Fruit fly (Drosophila melanogaster) whole organism, pupa: ENCODE results near the gene Tbc1d8-9.

Experiments
- CG12605 ChIP-seq: fragments of 200-800 bp; sonication (Bioruptor generic); IDR thresholded peaks from 2 replicates; pipeline ENCODE4 v1.3.6; 2022; ENCODE audit warnings: missing biosample characterization, missing genetic modification characterization
- CG13204 ChIP-seq: fragments of 200-800 bp; sonication (Bioruptor generic); optimal IDR thresholded peaks from 2 replicates; lab custom pipeline; 2018; ENCODE audit warnings: missing biosample characterization, mild to moderate bottlenecking, missing genetic modification characterization, moderate library complexity
- CG14655 ChIP-seq: fragments of 200-800 bp; sonication (Bioruptor generic); optimal IDR thresholded peaks from 3 replicates; lab custom pipeline; 2017; ENCODE audit warnings: mild to moderate bottlenecking, missing biosample characterization, missing genetic modification reagents, missing genetic modification characterization
- CG15710 ChIP-seq: fragments of 200-800 bp; sonication (Bioruptor generic); optimal IDR thresholded peaks from 2 replicates; lab custom pipeline; 2018; ENCODE audit warnings: missing biosample characterization, mild to moderate bottlenecking, missing genetic modification characterization, moderate library complexity
- CG17806 ChIP-seq: fragments of 200-800 bp; sonication (Bioruptor generic); optimal IDR thresholded peaks from 2 replicates; lab custom pipeline; 2018; ENCODE audit warnings: missing biosample characterization, mild to moderate bottlenecking, missing genetic modification characterization, moderate library complexity
- CG32121 ChIP-seq: fragments of 200-800 bp; sonication (Bioruptor generic); IDR thresholded peaks from 2 replicates; pipeline ENCODE4 v1.3.6; 2022; ENCODE audit warnings: missing biosample characterization, missing genetic modification characterization
- CG34367 ChIP-seq: fragments of 200-800 bp; sonication (Bioruptor generic); optimal IDR thresholded peaks from 2 replicates; lab custom pipeline; 2018; ENCODE audit warnings: missing biosample characterization, mild to moderate bottlenecking, missing genetic modification characterization
- CG4496 ChIP-seq: fragments of 200-800 bp; sonication (Bioruptor generic); IDR thresholded peaks from 3 replicates; pipeline ENCODE4 v1.3.6; 2022; ENCODE audit warnings: missing biosample characterization, missing genetic modification characterization
- CG8159 ChIP-seq: fragments of 200-800 bp; sonication (Bioruptor generic); optimal IDR thresholded peaks from 3 replicates; lab custom pipeline; 2018; ENCODE audit warnings: missing biosample characterization, mild to moderate bottlenecking, missing genetic modification characterization, moderate library complexity
- CG8301 ChIP-seq: fragments of 200-800 bp; sonication (Bioruptor generic); optimal IDR thresholded peaks from 2 replicates; lab custom pipeline; 2018; ENCODE audit warnings: missing biosample characterization, mild to moderate bottlenecking, missing genetic modification characterization
- D1 ChIP-seq: fragments of 200-800 bp; sonication (Bioruptor generic); optimal IDR thresholded peaks from 2 replicates; lab custom pipeline; 2018; ENCODE audit warnings: missing biosample characterization, mild to moderate bottlenecking, missing genetic modification characterization, moderate library complexity
- EcR ChIP-seq: fragments of 200-800 bp; sonication (Bioruptor generic); optimal IDR thresholded peaks from 3 replicates; lab custom pipeline; 2019; ENCODE audit warnings: missing biosample characterization, missing genetic modification characterization, mild to moderate bottlenecking, moderate library complexity, missing genetic modification reagents
- Snoo ChIP-seq: fragments of 200-800 bp; sonication (Bioruptor generic); optimal IDR thresholded peaks from 3 replicates; lab custom pipeline; 2017; ENCODE audit warnings: missing biosample characterization, mild to moderate bottlenecking, missing genetic modification characterization, inconsistent platforms
- fd96Ca ChIP-seq: fragments of 200-800 bp; sonication (Bioruptor generic); IDR thresholded peaks from 3 replicates; pipeline ENCODE4 v1.3.6; 2022; ENCODE audit warnings: missing biosample characterization, missing genetic modification characterization
- gl ChIP-seq: fragments of 200-800 bp; sonication (Bioruptor generic); optimal IDR thresholded peaks from 2 replicates; lab custom pipeline; 2018; ENCODE audit warnings: missing biosample characterization, mild to moderate bottlenecking, missing genetic modification characterization
- rn ChIP-seq: fragments of 200-800 bp; sonication (Bioruptor generic); IDR thresholded peaks from 2 replicates; pipeline ENCODE4 v1.3.6; 2022; ENCODE audit warnings: missing biosample characterization, missing genetic modification characterization

Tbc1d8-9 gene

DNA sequence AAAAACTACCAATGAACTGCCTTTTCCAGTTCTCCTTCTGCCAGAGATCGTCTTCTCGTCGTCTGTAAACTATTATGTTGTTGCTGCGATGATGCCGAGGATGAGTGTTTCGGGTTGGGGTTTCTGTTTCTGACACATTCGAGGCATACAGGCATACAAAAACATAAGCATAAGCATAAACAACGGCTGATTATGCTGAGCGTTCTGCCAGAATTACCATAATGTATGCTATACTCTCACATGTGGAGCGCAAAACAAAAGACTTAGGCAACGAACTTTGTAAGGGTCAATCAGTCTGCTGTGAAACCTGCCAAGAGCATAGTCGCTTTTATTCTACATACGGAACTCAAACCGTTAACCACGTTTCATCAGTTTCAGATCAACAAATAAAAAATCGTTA lies 49.3 kb downstream of the Tbc1d8-9 start, which contains the start of gene Cpr78Cb:
TSS of gene Cpr78Cb (plus strand) at position 291 of the 400 bp plus-strand sequence.
- TF ChIP-seq CG8301 (tag; lab: Kevin White, UChicago) (no peak), CG32121 (GFP tag; lab: Robert Waterston, UW) (no peak), EcR (no peak), CG15710 (tag; lab: Kevin White, UChicago) (no peak), CG17806 (tag; lab: Kevin White, UChicago) (no peak), CG4496 (no peak), CG13204 (GFP tag; lab: Kevin White, UChicago) (no peak), CG8159 (tag; lab: Kevin White, UChicago) (no peak), CG12605 (GFP tag; lab: Robert Waterston, UW) (no peak), fd96Ca (GFP tag; lab: Robert Waterston, UW) (no peak)

DNA sequence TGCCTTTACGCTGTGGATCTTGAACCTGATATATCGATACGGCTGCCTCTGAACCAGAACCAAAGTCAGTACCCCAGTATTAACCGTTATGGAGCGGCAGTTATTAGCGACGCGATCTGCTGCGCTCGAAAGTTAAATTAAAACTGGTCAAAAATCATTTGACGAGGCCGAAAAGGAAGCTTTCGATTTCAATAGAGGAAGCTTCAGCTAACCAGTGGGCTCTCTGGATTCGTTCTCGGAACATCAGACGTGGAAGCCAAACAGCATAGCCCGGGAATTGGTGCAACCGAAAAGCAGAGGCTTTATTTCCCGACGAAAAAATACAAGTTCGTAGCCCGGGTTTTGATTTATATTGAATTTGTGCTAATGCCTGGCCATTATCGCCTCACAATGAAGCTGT lies 50.8 kb downstream of the Tbc1d8-9 start, which contains the start of gene Cpr78Ca:
TSS of gene Cpr78Ca (minus strand) at position 101 of the 400 bp plus-strand sequence.
- no peak for TF ChIP-seq gl (tag; lab: Kevin White, UChicago)
- TF ChIP-seq CG12605 (GFP tag; lab: Robert Waterston, UW) = no peak
- no peak for TF ChIP-seq CG14655 (GFP tag; lab: Kevin White, UChicago)

DNA sequence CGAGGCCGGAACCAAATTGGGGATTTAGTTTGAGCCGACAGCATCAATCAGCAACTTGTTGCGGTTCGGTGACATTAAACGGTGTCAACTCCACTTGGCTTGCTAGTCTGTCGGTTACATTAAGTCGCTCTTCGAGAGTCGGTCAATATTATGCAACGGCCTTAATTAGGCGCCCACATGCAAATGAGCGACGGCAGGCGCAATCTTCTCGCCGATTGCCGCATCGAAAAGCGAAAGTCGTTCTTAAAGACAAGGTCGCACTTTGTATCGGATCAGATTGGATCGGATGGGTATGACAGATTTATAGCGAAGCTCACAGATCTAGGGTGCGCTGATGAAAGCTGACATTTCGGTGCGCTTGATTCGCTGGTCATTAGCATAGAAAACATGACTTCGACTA lies 52.5 kb downstream of the Tbc1d8-9 start:
- TF ChIP-seq CG15710 (tag; lab: Kevin White, UChicago) (no peak), D1 (tag; lab: Kevin White, UChicago) (no peak), CG14655 (GFP tag; lab: Kevin White, UChicago) (no peak), Snoo (tag; lab: Kevin White, UChicago) (no peak), CG17806 (tag; lab: Kevin White, UChicago) (no peak), EcR (no peak)

DNA sequence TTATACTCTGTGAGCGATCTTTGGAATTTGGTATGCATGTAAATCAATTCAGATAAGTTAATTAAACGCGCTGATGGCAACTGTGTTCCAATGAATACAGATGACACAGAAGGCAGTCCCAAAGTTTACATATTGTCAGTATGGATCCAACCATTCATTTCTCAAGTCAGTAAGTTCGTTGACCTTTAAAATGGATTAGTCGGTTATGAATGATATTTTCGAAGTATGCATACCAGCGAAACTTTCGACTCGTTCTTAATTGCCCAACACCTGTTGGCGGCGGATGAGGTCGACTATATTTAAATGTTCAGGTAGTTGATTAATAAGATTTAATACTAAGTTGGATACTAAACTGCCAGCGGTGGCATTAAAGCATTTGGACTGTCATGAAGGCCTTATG lies 53.2 kb downstream of the Tbc1d8-9 start:
- no peak for TF ChIP-seq fd96Ca (GFP tag; lab: Robert Waterston, UW)
- TF ChIP-seq CG34367 = no peak
- TF ChIP-seq D1 (tag; lab: Kevin White, UChicago) = no peak
- no peak for TF ChIP-seq CG32121 (GFP tag; lab: Robert Waterston, UW)
- no peak for TF ChIP-seq CG8301 (tag; lab: Kevin White, UChicago)
- no peak for TF ChIP-seq rn (GFP tag; lab: Robert Waterston, UW)
- peak; percentile 77 for TF ChIP-seq EcR
